Worm (Caenorhabditis elegans): ENCODE results near the gene F42A8.1.

DNA sequence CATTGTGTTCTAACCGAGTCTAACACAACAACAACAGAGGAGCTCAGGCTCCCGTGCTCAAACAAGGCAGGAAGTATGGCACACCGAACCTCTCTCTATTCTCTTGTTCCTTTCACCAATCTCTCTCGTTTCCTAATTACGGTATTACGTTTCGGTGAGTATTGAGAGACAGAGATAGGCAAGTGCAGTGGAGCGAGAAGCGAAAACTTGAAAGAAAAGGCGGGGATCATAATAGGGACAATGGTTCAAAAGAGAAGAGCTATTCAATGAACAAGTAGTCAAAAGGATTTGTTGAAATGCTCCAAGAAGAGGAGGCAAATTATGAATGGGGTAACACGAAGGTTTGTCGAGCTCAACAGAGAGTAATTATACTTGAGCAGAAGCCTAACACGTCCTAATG, 33.1 kb downstream of the F42A8.1 start:
- TF ChIP-seq mab-5 (tag; optimal IDR thresholded peaks at IDR 0.05) (no peak), alr-1 (tag; optimal IDR thresholded peaks at IDR 0.05) (no peak), lin-39 (tag; optimal IDR thresholded peaks at IDR 0.05) (no peak), crh-2 (tag; optimal IDR thresholded peaks at IDR 0.05) (no peak), ceh-82 (tag; optimal IDR thresholded peaks at IDR 0.05) (no peak), zag-1 (tag; optimal IDR thresholded peaks at IDR 0.05) (no peak), elt-3 (tag; optimal IDR thresholded peaks at IDR 0.05) (no peak), nhr-11 (tag; optimal IDR thresholded peaks at IDR 0.05) (no peak), ama-1 (optimal IDR thresholded peaks at IDR 0.05) (no peak), nhr-25 (tag; optimal IDR thresholded peaks at IDR 0.05) (no peak), lsy-2 (tag; optimal IDR thresholded peaks at IDR 0.05) (no peak), lin-13 (GFP tag; optimal IDR thresholded peaks at IDR 0.05) (no peak), nhr-6 (tag; optimal IDR thresholded peaks at IDR 0.05) (no peak)

Data from whole organism, L2 larva.